Worm (Caenorhabditis elegans) whole organism, L1 larva: ENCODE measurements around the gene C04F5.8.

ENCODE experiments used
- C04F5.9 ChIP-seq: sonication (generic microtip); optimal IDR thresholded peaks from 2 replicates; lab custom pipeline; 2016; ENCODE audit warnings: missing genetic modification characterization, missing compliant biosample characterization
- C34B4.2 ChIP-seq: sonication (generic microtip); optimal IDR thresholded peaks from 2 replicates; lab custom pipeline; 2017; ENCODE audit warnings: mild to moderate bottlenecking, missing genetic modification characterization, missing compliant biosample characterization
- F16B12.6 ChIP-seq: fragments of 150-350 bp; optimal IDR thresholded peaks from 2 replicates; lab custom pipeline; 2014; ENCODE audit warnings: missing biosample characterization, missing genetic modification characterization
- alr-1 ChIP-seq: fragments of 200-800 bp; sonication (Bioruptor generic); optimal IDR thresholded peaks from 2 replicates; lab custom pipeline; 2018; ENCODE audit warnings: borderline replicate concordance, mild to moderate bottlenecking, missing genetic modification characterization, missing compliant biosample characterization
- aly-2 ChIP-seq: fragments of 150-350 bp; optimal IDR thresholded peaks from 2 replicates; lab custom pipeline; 2014; ENCODE audit warnings: missing biosample characterization, missing genetic modification characterization
- ama-1 ChIP-seq: fragments of 150-350 bp; optimal IDR thresholded peaks from 2 replicates; lab custom pipeline; 2014
- blmp-1 ChIP-seq: fragments of 150-350 bp; optimal IDR thresholded peaks from 2 replicates; lab custom pipeline; 2014; ENCODE audit warnings: missing biosample characterization, missing genetic modification characterization
- ceh-63 ChIP-seq: fragments of 200-800 bp; sonication (Bioruptor generic); optimal IDR thresholded peaks from 2 replicates; lab custom pipeline; 2018; ENCODE audit warnings: mild to moderate bottlenecking, missing genetic modification characterization, missing compliant biosample characterization
- ceh-8 ChIP-seq: fragments of 200-800 bp; sonication (Bioruptor generic); optimal IDR thresholded peaks from 2 replicates; lab custom pipeline; 2018; ENCODE audit warnings: mild to moderate bottlenecking, missing genetic modification characterization, moderate library complexity, missing compliant biosample characterization
- dpl-1 ChIP-seq, 3 experiments: fragments of 150-350 bp in 2 of 3; sonication (generic microtip) in 1 of 3; optimal IDR thresholded peaks; 2 replicates each; lab custom pipeline; 2014 to 2017; ENCODE audit warnings: missing biosample characterization in 3 of 3, missing genetic modification characterization in 3 of 3, missing genetic modification reagents in 3 of 3
- efl-1 ChIP-seq, 4 experiments: fragments of 150-350 bp; optimal IDR thresholded peaks in 3 of 4; peaks in 1 of 4; 1 replicate in 1 of 4; 2 replicates in 3 of 4; lab custom pipeline; 2014; ENCODE audit warnings: missing biosample characterization in 2 of 4, missing genetic modification characterization in 2 of 4, missing genetic modification reagents in 2 of 4
- egl-13 ChIP-seq: sonication (generic microtip); optimal IDR thresholded peaks from 2 replicates; lab custom pipeline; 2016; ENCODE audit warnings: missing genotype, missing genetic modification reagents, missing genetic modification characterization, missing compliant biosample characterization
- egl-27 ChIP-seq, 2 experiments: fragments of 150-350 bp in 1 of 2; sonication (generic microtip); optimal IDR thresholded peaks; 3 replicates each; lab custom pipeline; 2017 to 2018; ENCODE audit warnings: missing biosample characterization in 2 of 2, missing genetic modification characterization in 2 of 2, missing genetic modification reagents in 2 of 2
- elt-2 ChIP-seq: sonication (generic microtip); optimal IDR thresholded peaks from 2 replicates; lab custom pipeline; 2016; ENCODE audit warnings: missing genetic modification characterization, mild to moderate bottlenecking, inconsistent platforms, missing compliant biosample characterization, missing genetic modification reagents
- fkh-10 ChIP-seq: sonication (generic microtip); optimal IDR thresholded peaks from 2 replicates; lab custom pipeline; 2017; ENCODE audit warnings: missing biosample characterization, missing genetic modification reagents, missing genetic modification characterization
- fkh-4 ChIP-seq: sonication (generic microtip); optimal IDR thresholded peaks from 2 replicates; lab custom pipeline; 2016; ENCODE audit warnings: missing compliant biosample characterization, missing genetic modification characterization, borderline replicate concordance
- fkh-8 ChIP-seq: sonication (generic microtip); optimal IDR thresholded peaks from 2 replicates; lab custom pipeline; 2016; ENCODE audit warnings: mild to moderate bottlenecking, missing genetic modification characterization, missing compliant biosample characterization
- fos-1 ChIP-seq: fragments of 150-350 bp; optimal IDR thresholded peaks from 2 replicates; lab custom pipeline; 2014; ENCODE audit warnings: missing biosample characterization, missing genetic modification characterization
- grh-1 ChIP-seq: fragments of 200-800 bp; sonication (Bioruptor generic); IDR thresholded peaks from 2 replicates; pipeline ENCODE4 v1.3.6; 2022; ENCODE audit warnings: missing genetic modification reagents, missing genetic modification characterization, missing compliant biosample characterization
- hlh-17 ChIP-seq: fragments of 200-800 bp; sonication (Bioruptor generic); optimal IDR thresholded peaks from 2 replicates; lab custom pipeline; 2018; ENCODE audit warnings: missing genetic modification characterization, mild to moderate bottlenecking, missing compliant biosample characterization, moderate library complexity, borderline replicate concordance
- hpl-2 ChIP-seq: fragments of 150-350 bp; optimal IDR thresholded peaks from 2 replicates; lab custom pipeline; 2014; ENCODE audit warnings: missing biosample characterization, missing genetic modification reagents, missing genetic modification characterization
- irx-1 ChIP-seq: sonication (generic microtip); optimal IDR thresholded peaks from 2 replicates; lab custom pipeline; 2016; ENCODE audit warnings: missing genetic modification characterization, missing compliant biosample characterization
- isw-1 ChIP-seq: fragments of 200-800 bp; sonication (Bioruptor generic); IDR thresholded peaks from 2 replicates; pipeline ENCODE4 v1.3.6; 2022; ENCODE audit warnings: missing genetic modification characterization, missing compliant biosample characterization
- jun-1 ChIP-seq: fragments of 150-350 bp; optimal IDR thresholded peaks from 2 replicates; lab custom pipeline; 2014; ENCODE audit warnings: missing biosample characterization, missing genetic modification reagents, missing genetic modification characterization
- lin-13 ChIP-seq: fragments of 150-350 bp; optimal IDR thresholded peaks from 2 replicates; lab custom pipeline; 2014; ENCODE audit warnings: missing biosample characterization, missing genetic modification reagents, missing genetic modification characterization
- lin-14 ChIP-seq: fragments of 200-800 bp; sonication (Bioruptor generic); optimal IDR thresholded peaks from 2 replicates; lab custom pipeline; 2018; ENCODE audit warnings: mild to moderate bottlenecking, missing genetic modification characterization, moderate library complexity, missing compliant biosample characterization
- lin-15B ChIP-seq: fragments of 150-350 bp; sonication (generic microtip); optimal IDR thresholded peaks from 3 replicates; lab custom pipeline; 2014; ENCODE audit warnings: missing biosample characterization, missing genetic modification characterization
- lin-35 ChIP-seq, 2 experiments: fragments of 150-350 bp; optimal IDR thresholded peaks; 2 replicates each; lab custom pipeline; 2014; ENCODE audit warnings: missing biosample characterization in 2 of 2, missing genetic modification characterization in 2 of 2, missing genetic modification reagents in 2 of 2
- lin-39 ChIP-seq: fragments of 150-350 bp; optimal IDR thresholded peaks from 2 replicates; lab custom pipeline; 2014; ENCODE audit warnings: missing biosample characterization, missing genetic modification reagents, missing genetic modification characterization
- lsy-2 ChIP-seq, 2 experiments: fragments of 150-350 bp; optimal IDR thresholded peaks; 2 replicates each; lab custom pipeline; 2014; ENCODE audit warnings: missing biosample characterization in 2 of 2, missing genetic modification characterization in 2 of 2
- mep-1 ChIP-seq: fragments of 150-350 bp; optimal IDR thresholded peaks from 2 replicates; lab custom pipeline; 2014; ENCODE audit warnings: missing biosample characterization, missing genetic modification characterization
- nhr-12 ChIP-seq: sonication (generic microtip); optimal IDR thresholded peaks from 2 replicates; lab custom pipeline; 2017; ENCODE audit warnings: missing biosample characterization, missing genetic modification characterization
- nhr-20 ChIP-seq: sonication (generic microtip); optimal IDR thresholded peaks from 2 replicates; lab custom pipeline; 2016; ENCODE audit warnings: mild to moderate bottlenecking, missing genetic modification characterization, missing compliant biosample characterization
- nhr-28 ChIP-seq: fragments of 150-350 bp; optimal IDR thresholded peaks from 2 replicates; lab custom pipeline; 2014; ENCODE audit warnings: missing biosample characterization, missing genetic modification characterization
- nhr-47 ChIP-seq: sonication (generic microtip); optimal IDR thresholded peaks from 2 replicates; lab custom pipeline; 2016; ENCODE audit warnings: mild to moderate bottlenecking, missing genetic modification characterization, moderate library complexity, missing compliant biosample characterization
- nhr-71 ChIP-seq: sonication (generic microtip); optimal IDR thresholded peaks from 2 replicates; lab custom pipeline; 2016; ENCODE audit warnings: mild to moderate bottlenecking, missing genetic modification characterization, moderate library complexity, missing compliant biosample characterization
- nhr-76 ChIP-seq: sonication (generic microtip); optimal IDR thresholded peaks from 2 replicates; lab custom pipeline; 2017; ENCODE audit warnings: missing biosample characterization, missing genetic modification characterization
- nhr-77 ChIP-seq: fragments of 150-350 bp; optimal IDR thresholded peaks from 2 replicates; lab custom pipeline; 2014; ENCODE audit warnings: missing biosample characterization, missing genetic modification characterization
- nhr-90 ChIP-seq: sonication (generic microtip); optimal IDR thresholded peaks from 2 replicates; lab custom pipeline; 2016; ENCODE audit warnings: mild to moderate bottlenecking, missing genetic modification characterization, missing compliant biosample characterization; ENCODE audit not compliant: poor library complexity
- pqm-1 ChIP-seq: sonication (generic microtip); optimal IDR thresholded peaks from 3 replicates; lab custom pipeline; 2017; ENCODE audit warnings: missing biosample characterization, missing genetic modification characterization
- rnt-1 ChIP-seq: sonication (generic microtip); optimal IDR thresholded peaks from 2 replicates; lab custom pipeline; 2016; ENCODE audit warnings: mild to moderate bottlenecking, missing genetic modification characterization, moderate library complexity, missing compliant biosample characterization
- sptf-1 ChIP-seq: fragments of 150-350 bp; optimal IDR thresholded peaks from 2 replicates; lab custom pipeline; 2014; ENCODE audit warnings: missing biosample characterization, missing genetic modification characterization
- sup-37 ChIP-seq: fragments of 200-800 bp; sonication (Bioruptor generic); optimal IDR thresholded peaks from 2 replicates; lab custom pipeline; 2018; ENCODE audit warnings: mild to moderate bottlenecking, missing genetic modification characterization, missing compliant biosample characterization
- swsn-7 ChIP-seq: sonication (generic microtip); optimal IDR thresholded peaks from 2 replicates; lab custom pipeline; 2016; ENCODE audit warnings: missing genetic modification characterization, missing compliant biosample characterization
- tbx-2 ChIP-seq: sonication (generic microtip); optimal IDR thresholded peaks from 2 replicates; lab custom pipeline; 2016; ENCODE audit warnings: missing genetic modification characterization, missing compliant biosample characterization
- tlp-1 ChIP-seq: fragments of 150-350 bp; optimal IDR thresholded peaks from 2 replicates; lab custom pipeline; 2014; ENCODE audit warnings: missing biosample characterization, missing genetic modification characterization
- unc-86 ChIP-seq: sonication (generic microtip); optimal IDR thresholded peaks from 2 replicates; lab custom pipeline; 2016; ENCODE audit warnings: missing genetic modification characterization, missing compliant biosample characterization
- unc-98 ChIP-seq: fragments of 200-800 bp; sonication (Bioruptor generic); IDR thresholded peaks from 2 replicates; pipeline ENCODE4 v1.3.6; 2022; ENCODE audit warnings: missing genetic modification characterization, missing compliant biosample characterization
- vab-15 ChIP-seq: sonication (generic microtip); optimal IDR thresholded peaks from 2 replicates; lab custom pipeline; 2017; ENCODE audit warnings: missing genotype, mild to moderate bottlenecking, missing genetic modification characterization, missing compliant biosample characterization
- xbp-1 ChIP-seq: sonication (generic microtip); optimal IDR thresholded peaks from 2 replicates; lab custom pipeline; 2016; ENCODE audit warnings: missing genetic modification characterization, missing compliant biosample characterization
- ztf-4 ChIP-seq: fragments of 150-350 bp; optimal IDR thresholded peaks from 2 replicates; lab custom pipeline; 2014; ENCODE audit warnings: missing biosample characterization, missing genetic modification characterization

C04F5.8 gene

DNA sequence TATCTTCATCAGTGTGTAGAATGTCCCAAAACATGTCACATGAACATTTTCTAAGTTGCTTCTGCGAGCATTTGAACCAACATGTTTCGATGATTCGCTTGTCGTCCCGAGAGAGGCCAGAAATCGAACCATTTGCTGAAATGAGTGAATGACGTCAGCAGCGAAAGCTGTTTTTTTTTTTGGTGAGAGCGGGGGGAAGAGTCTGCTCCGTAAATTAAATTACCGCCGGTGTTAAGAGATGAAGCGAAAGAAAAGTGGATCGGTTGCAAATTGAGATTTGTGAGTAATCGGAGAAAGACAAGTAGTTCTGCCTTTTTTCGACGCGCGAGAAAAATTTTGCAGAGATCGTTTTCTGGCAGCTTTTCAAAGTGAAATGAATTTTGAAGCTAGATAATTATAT lies 25.2 kb downstream of the C04F5.8 start:
- TF ChIP-seq pqm-1 (no peak), fkh-10 (GFP tag; lab: Kevin White, UChicago) (peak; percentile 9), efl-1 (optimal IDR thresholded peaks at IDR 0.05; lab: Kevin White, UChicago) (no peak), efl-1 (GFP tag; optimal IDR thresholded peaks at IDR 0.05 in 1 of 2; lab: Kevin White, UChicago) (peak in 1 of 2 experiments; percentile 38), xbp-1 (tag; lab: Kevin White, UChicago) (no peak), nhr-71 (peak; percentile 35), irx-1 (tag; lab: Kevin White, UChicago) (no peak), lin-35 (GFP tag; optimal IDR thresholded peaks at IDR 0.05; lab: Kevin White, UChicago) (no peak), fkh-4 (tag; lab: Kevin White, UChicago) (no peak), nhr-12 (tag; lab: Kevin White, UChicago) (no peak), fkh-8 (tag; lab: Kevin White, UChicago) (no peak), ztf-4 (tag; lab: Kevin White, UChicago) (no peak), C34B4.2 (tag; lab: Kevin White, UChicago) (no peak), ceh-8 (GFP tag; lab: Kevin White, UChicago) (no peak), egl-27 (tag; optimal IDR thresholded peaks at IDR 0.05; lab: Kevin White, UChicago) (no peak), rnt-1 (tag; lab: Kevin White, UChicago) (no peak), hpl-2 (no peak), ceh-63 (no peak), hlh-17 (GFP tag; lab: Kevin White, UChicago) (no peak), nhr-20 (tag; lab: Kevin White, UChicago) (no peak), grh-1 (GFP tag; lab: Robert Waterston, UW) (no peak), unc-86 (tag; lab: Kevin White, UChicago) (no peak), elt-2 (no peak), mep-1 (tag; lab: Kevin White, UChicago) (no peak), tlp-1 (tag; lab: Kevin White, UChicago) (no peak), lsy-2 (tag; optimal IDR thresholded peaks at IDR 0.05; lab: Kevin White, UChicago) (no peak), nhr-90 (tag; lab: Kevin White, UChicago) (no peak), egl-13 (peak; percentile 22), jun-1 (tag; lab: Kevin White, UChicago) (no peak), alr-1 (tag; lab: Kevin White, UChicago) (no peak), nhr-76 (tag; lab: Kevin White, UChicago) (no peak), unc-98 (GFP tag; lab: Robert Waterston, UW) (no peak), blmp-1 (no peak), aly-2 (tag; lab: Kevin White, UChicago) (no peak), tbx-2 (tag; lab: Kevin White, UChicago) (peak; percentile 63), nhr-47 (peak; percentile 14), lin-15B (no peak), isw-1 (GFP tag; lab: Robert Waterston, UW) (no peak), nhr-28 (tag; lab: Kevin White, UChicago) (no peak), vab-15 (tag; lab: Kevin White, UChicago) (no peak), fos-1 (tag; lab: Kevin White, UChicago) (no peak), F16B12.6 (tag; lab: Kevin White, UChicago) (no peak), nhr-77 (tag; lab: Kevin White, UChicago) (no peak), C04F5.9 (tag; lab: Kevin White, UChicago) (no peak), dpl-1 (GFP tag; optimal IDR thresholded peaks at IDR 0.05; lab: Kevin White, UChicago) (no peak), lin-13 (GFP tag; lab: Kevin White, UChicago) (no peak), swsn-7 (tag; lab: Kevin White, UChicago) (no peak), lin-14 (GFP tag; lab: Kevin White, UChicago) (peak; percentile 74), sptf-1 (tag; lab: Kevin White, UChicago) (no peak), lin-39 (tag; lab: Kevin White, UChicago) (no peak), sup-37 (GFP tag; lab: Kevin White, UChicago) (no peak), ama-1 (lab: Kevin White, UChicago) (no peak)
